Worm (Caenorhabditis elegans) whole organism, L2 larva: ENCODE results near the gene sre-24.

ENCODE experiments used
- R02D3.7 ChIP-seq: fragments of 150-350 bp; optimal IDR thresholded peaks from 2 replicates; lab custom pipeline; 2014; ENCODE audit warnings: missing biosample characterization, missing genetic modification characterization
- nhr-25 ChIP-seq: fragments of 150-350 bp; sonication (generic microtip); optimal IDR thresholded peaks from 3 replicates; lab custom pipeline; 2014; ENCODE audit warnings: missing biosample characterization, missing genetic modification characterization
- snpc-4 ChIP-seq: fragments of 150-350 bp; optimal IDR thresholded peaks from 2 replicates; lab custom pipeline; 2014; ENCODE audit warnings: missing biosample characterization, missing genetic modification characterization

- TF ChIP-seq nhr-25 (tag; lab: Kevin White, UChicago) (no peak), snpc-4 (tag; lab: Kevin White, UChicago) (no peak), R02D3.7 (tag; lab: Kevin White, UChicago) (no peak)
Measured at ce11 chrV:2877509-2877908, 7.0 kb upstream of the sre-24 start, which contains the start of gene F37B4.10.
